Worm (Caenorhabditis elegans): ENCODE results near the gene F58E2.3.

The F58E2.3 gene

ce11 chrIV:3477124-3477523 lies 9.9 kb downstream of the F58E2.3 start, which contains the start of gene srz-69:
Gene srz-69, minus strand, starts transcription at chrIV:3477224.
- no peak for TF ChIP-seq lin-39 (tag; optimal IDR thresholded peaks at IDR 0.05)
- no peak for TF ChIP-seq ceh-16 (tag; optimal IDR thresholded peaks at IDR 0.05)
- no peak for TF ChIP-seq nhr-23 (tag; optimal IDR thresholded peaks at IDR 0.05)
- TF ChIP-seq elt-2 (tag; optimal IDR thresholded peaks at IDR 0.05): no peak
- no peak for TF ChIP-seq eor-1 (tag; optimal IDR thresholded peaks at IDR 0.05)

ce11 chrIV:3478911-3479385 lies 11.7 kb downstream of the F58E2.3 start, which contains the start of the genes srz-70 and C09G12.5:
Gene srz-70, minus strand, starts transcription at chrIV:3479011.
Gene C09G12.5, plus strand, starts transcription at chrIV:3479335.
- TF ChIP-seq eor-1 (tag; optimal IDR thresholded peaks at IDR 0.05) (no peak), nhr-25 (tag; optimal IDR thresholded peaks at IDR 0.05) (no peak)

ce11 chrIV:3481760-3482159 lies 14.5 kb downstream of the F58E2.3 start, which contains the start of gene srz-37:
Gene srz-37, minus strand, starts transcription at chrIV:3481860.
- TF ChIP-seq fkh-2 (tag; optimal IDR thresholded peaks at IDR 0.05) (no peak), pqm-1 (tag; optimal IDR thresholded peaks at IDR 0.05) (no peak)

- TF ChIP-seq nhr-28 (tag; optimal IDR thresholded peaks at IDR 0.05): no peak
- no peak for TF ChIP-seq snpc-4 (tag; optimal IDR thresholded peaks at IDR 0.05)
- TF ChIP-seq pha-4 (tag; optimal IDR thresholded peaks at IDR 0.05): no peak
- no peak for TF ChIP-seq lin-39 (tag; optimal IDR thresholded peaks at IDR 0.05)
- no peak for TF ChIP-seq unc-39 (tag; optimal IDR thresholded peaks at IDR 0.05)
- no peak for TF ChIP-seq ZK546.5 (tag; optimal IDR thresholded peaks at IDR 0.05)
Measured at ce11 chrIV:3482195-3482959, 15.1 kb downstream of the F58E2.3 start, which contains the start of gene srz-82. Gene srz-82, plus strand, starts transcription at chrIV:3482895.

- TF ChIP-seq fkh-10 (GFP tag; optimal IDR thresholded peaks at IDR 0.05) (no peak), fkh-2 (tag; optimal IDR thresholded peaks at IDR 0.05) (no peak), hmg-11 (tag; optimal IDR thresholded peaks at IDR 0.05) (no peak), jun-1 (tag; optimal IDR thresholded peaks at IDR 0.05) (no peak)
Measured at ce11 chrIV:3491477-3491876, 24.2 kb downstream of the F58E2.3 start, which contains the start of gene srz-78. Gene srz-78, plus strand, starts transcription at chrIV:3491777.

ce11 chrIV:3493310-3493709 lies 26.1 kb downstream of the F58E2.3 start, which contains the start of gene srz-79:
Gene srz-79, plus strand, starts transcription at chrIV:3493610.
- TF ChIP-seq lin-39 (tag; optimal IDR thresholded peaks at IDR 0.05): no peak
- no peak for TF ChIP-seq fkh-10 (GFP tag; optimal IDR thresholded peaks at IDR 0.05)
- TF ChIP-seq nhr-237 (tag; optimal IDR thresholded peaks at IDR 0.05): no peak
- TF ChIP-seq ceh-28 (tag; optimal IDR thresholded peaks at IDR 0.05): no peak
- TF ChIP-seq pha-4 (tag; optimal IDR thresholded peaks at IDR 0.05): no peak
- TF ChIP-seq nhr-67 (tag; optimal IDR thresholded peaks at IDR 0.05): no peak
- TF ChIP-seq aly-2 (tag; optimal IDR thresholded peaks at IDR 0.05): no peak
- no peak for TF ChIP-seq mml-1 (tag; optimal IDR thresholded peaks at IDR 0.05)
- TF ChIP-seq ama-1 (optimal IDR thresholded peaks at IDR 0.05): no peak
- TF ChIP-seq ceh-82 (tag; optimal IDR thresholded peaks at IDR 0.05): no peak
- no peak for TF ChIP-seq tbx-2 (tag; optimal IDR thresholded peaks at IDR 0.05)
- no peak for TF ChIP-seq R02D3.7 (tag; optimal IDR thresholded peaks at IDR 0.05)
- no peak for TF ChIP-seq fkh-2 (tag; optimal IDR thresholded peaks at IDR 0.05)
- no peak for TF ChIP-seq mdl-1 (tag; optimal IDR thresholded peaks at IDR 0.05)
- TF ChIP-seq ztf-11 (tag; optimal IDR thresholded peaks at IDR 0.05): no peak
- TF ChIP-seq nhr-77 (tag; optimal IDR thresholded peaks at IDR 0.05): no peak
- no peak for TF ChIP-seq sea-2 (GFP tag; optimal IDR thresholded peaks at IDR 0.05)
- no peak for TF ChIP-seq daf-12 (tag; optimal IDR thresholded peaks at IDR 0.05)
- no peak for TF ChIP-seq eor-1 (tag; optimal IDR thresholded peaks at IDR 0.05)

ce11 chrIV:3496358-3496757 lies 29.1 kb downstream of the F58E2.3 start, which contains the start of gene C09G12.17:
Gene C09G12.17, minus strand, starts transcription at chrIV:3496458.
- no peak for TF ChIP-seq nhr-28 (tag; optimal IDR thresholded peaks at IDR 0.05)
- TF ChIP-seq mdl-1 (tag; optimal IDR thresholded peaks at IDR 0.05): no peak
- TF ChIP-seq sea-2 (GFP tag; optimal IDR thresholded peaks at IDR 0.05): no peak
- TF ChIP-seq ama-1 (optimal IDR thresholded peaks at IDR 0.05): no peak
- no peak for TF ChIP-seq ceh-9 (tag; optimal IDR thresholded peaks at IDR 0.05)
- TF ChIP-seq egl-27 (tag; optimal IDR thresholded peaks at IDR 0.05): no peak
- no peak for TF ChIP-seq nhr-25 (tag; optimal IDR thresholded peaks at IDR 0.05)

All from whole organism, L3 larva.